Fruit fly (Drosophila melanogaster) S2 (cell line): Measurements from ENCODE around the gene CG13407.

Experiments used
- CG8478 ChIP-seq: fragments of >200 bp; optimal IDR thresholded peaks from 2 replicates; lab custom pipeline; 2018
- CTCF ChIP-seq, 2 experiments: fragments of >200 bp; optimal IDR thresholded peaks; 2 replicates each; lab custom pipeline; 2018

dm6 chr3R:22053740-22054139 lies 49.5 kb upstream of the CG13407 start:
- TF ChIP-seq CTCF (optimal IDR thresholded peaks at IDR 0.05; lab: Kevin White, UChicago) (no peak), CG8478 (no peak)
